Worm (Caenorhabditis elegans) whole organism, L2 larva: ENCODE results near the gene wrt-3.

Source experiments
- C34F6.9 ChIP-seq: fragments of 150-350 bp; optimal IDR thresholded peaks from 2 replicates; lab custom pipeline; 2014; ENCODE audit warnings: missing biosample characterization, missing genetic modification characterization
- F13H6.1 ChIP-seq: sonication (generic microtip); optimal IDR thresholded peaks from 2 replicates; lab custom pipeline; 2016; ENCODE audit warnings: missing genetic modification characterization, missing compliant biosample characterization
- R02D3.7 ChIP-seq: fragments of 150-350 bp; optimal IDR thresholded peaks from 2 replicates; lab custom pipeline; 2014; ENCODE audit warnings: missing biosample characterization, missing genetic modification characterization
- Y55F3AM.14 ChIP-seq: fragments of 200-800 bp; sonication (Bioruptor generic); optimal IDR thresholded peaks from 2 replicates; lab custom pipeline; 2018; ENCODE audit warnings: mild to moderate bottlenecking, missing genetic modification characterization, missing compliant biosample characterization
- ZK546.5 ChIP-seq: sonication (generic microtip); optimal IDR thresholded peaks from 2 replicates; lab custom pipeline; 2017; ENCODE audit warnings: missing biosample characterization, missing genetic modification characterization
- alr-1 ChIP-seq: fragments of 150-350 bp; optimal IDR thresholded peaks from 2 replicates; lab custom pipeline; 2014; ENCODE audit warnings: missing biosample characterization, missing genetic modification characterization
- aly-2 ChIP-seq: fragments of 150-350 bp; optimal IDR thresholded peaks from 2 replicates; lab custom pipeline; 2014; ENCODE audit warnings: missing biosample characterization, missing genetic modification characterization
- ama-1 ChIP-seq: fragments of 150-350 bp; optimal IDR thresholded peaks from 2 replicates; lab custom pipeline; 2018; ENCODE audit warnings: inconsistent platforms
- blmp-1 ChIP-seq: sonication (generic microtip); optimal IDR thresholded peaks from 2 replicates; lab custom pipeline; 2017; ENCODE audit warnings: missing genetic modification characterization, mild to moderate bottlenecking, missing compliant biosample characterization, antibody characterized with exemption, moderate library complexity; ENCODE audit not compliant: insufficient read depth
- ceh-16 ChIP-seq: fragments of 150-350 bp; optimal IDR thresholded peaks from 2 replicates; lab custom pipeline; 2014; ENCODE audit warnings: missing biosample characterization, missing genetic modification characterization
- ceh-82 ChIP-seq: fragments of 150-350 bp; optimal IDR thresholded peaks from 2 replicates; lab custom pipeline; 2014; ENCODE audit warnings: missing biosample characterization, missing genetic modification characterization
- crh-2 ChIP-seq: sonication (generic microtip); optimal IDR thresholded peaks from 2 replicates; lab custom pipeline; 2017; ENCODE audit warnings: missing biosample characterization, missing genetic modification characterization
- dmd-4 ChIP-seq: sonication (generic microtip); optimal IDR thresholded peaks from 2 replicates; lab custom pipeline; 2017; ENCODE audit warnings: missing biosample characterization, missing genetic modification characterization
- egl-27 ChIP-seq: sonication (generic microtip); optimal IDR thresholded peaks from 3 replicates; lab custom pipeline; 2017; ENCODE audit warnings: missing biosample characterization, missing genetic modification reagents, missing genetic modification characterization
- elt-1 ChIP-seq: fragments of 150-350 bp; optimal IDR thresholded peaks from 2 replicates; lab custom pipeline; 2014; ENCODE audit warnings: missing biosample characterization, missing genetic modification characterization
- elt-3 ChIP-seq: sonication (generic microtip); optimal IDR thresholded peaks from 2 replicates; lab custom pipeline; 2017; ENCODE audit warnings: missing biosample characterization, missing genetic modification characterization
- fos-1 ChIP-seq: fragments of 150-350 bp; optimal IDR thresholded peaks from 2 replicates; lab custom pipeline; 2014; ENCODE audit warnings: missing biosample characterization, missing genetic modification characterization
- gmeb-1 ChIP-seq: fragments of 150-350 bp; optimal IDR thresholded peaks from 2 replicates; lab custom pipeline; 2014; ENCODE audit warnings: missing biosample characterization, missing genetic modification characterization
- lin-11 ChIP-seq: fragments of 150-350 bp; sonication (generic microtip); optimal IDR thresholded peaks from 2 replicates; lab custom pipeline; 2014; ENCODE audit warnings: missing biosample characterization, missing genetic modification characterization, inconsistent platforms, mixed read lengths
- lin-13 ChIP-seq: fragments of 150-350 bp; optimal IDR thresholded peaks from 2 replicates; lab custom pipeline; 2014; ENCODE audit warnings: missing biosample characterization, missing genetic modification reagents, missing genetic modification characterization
- lin-39 ChIP-seq: fragments of 150-350 bp; optimal IDR thresholded peaks from 2 replicates; lab custom pipeline; 2014; ENCODE audit warnings: missing biosample characterization, missing genetic modification reagents, missing genetic modification characterization
- lsy-2 ChIP-seq, 2 experiments: fragments of 150-350 bp in 1 of 2; sonication (generic microtip) in 1 of 2; optimal IDR thresholded peaks; 2 replicates each; lab custom pipeline; 2014 to 2017; ENCODE audit warnings: missing biosample characterization in 2 of 2, missing genetic modification characterization in 2 of 2
- mab-5 ChIP-seq: fragments of 150-350 bp; optimal IDR thresholded peaks from 2 replicates; lab custom pipeline; 2014; ENCODE audit warnings: missing biosample characterization, missing genetic modification characterization
- mbf-1 ChIP-seq: sonication (generic microtip); optimal IDR thresholded peaks from 2 replicates; lab custom pipeline; 2017; ENCODE audit warnings: missing biosample characterization, missing genetic modification characterization
- mdl-1 ChIP-seq, 2 experiments: fragments of 150-350 bp in 1 of 2; sonication (generic microtip) in 1 of 2; optimal IDR thresholded peaks; 2 replicates each; lab custom pipeline; 2017; ENCODE audit warnings: missing biosample characterization in 2 of 2, missing genetic modification characterization in 2 of 2
- nhr-10 ChIP-seq: sonication (generic microtip); optimal IDR thresholded peaks from 2 replicates; lab custom pipeline; 2017; ENCODE audit warnings: missing biosample characterization, missing genetic modification characterization
- nhr-11 ChIP-seq: fragments of 150-350 bp; optimal IDR thresholded peaks from 2 replicates; lab custom pipeline; 2014; ENCODE audit warnings: missing biosample characterization, missing genetic modification characterization
- nhr-12 ChIP-seq: fragments of 150-350 bp; optimal IDR thresholded peaks from 2 replicates; lab custom pipeline; 2014; ENCODE audit warnings: missing biosample characterization, missing genetic modification characterization
- nhr-129 ChIP-seq: fragments of 150-350 bp; optimal IDR thresholded peaks from 2 replicates; lab custom pipeline; 2014; ENCODE audit warnings: missing biosample characterization, missing genetic modification characterization
- nhr-21 ChIP-seq: fragments of 150-350 bp; optimal IDR thresholded peaks from 2 replicates; lab custom pipeline; 2014; ENCODE audit warnings: missing biosample characterization, missing genetic modification characterization
- nhr-23 ChIP-seq: fragments of 150-350 bp; optimal IDR thresholded peaks from 2 replicates; lab custom pipeline; 2014; ENCODE audit warnings: missing biosample characterization, missing genetic modification reagents, missing genetic modification characterization
- nhr-237 ChIP-seq: fragments of 150-350 bp; optimal IDR thresholded peaks from 2 replicates; lab custom pipeline; 2014; ENCODE audit warnings: missing biosample characterization, missing genetic modification characterization
- nhr-25 ChIP-seq: fragments of 150-350 bp; sonication (generic microtip); optimal IDR thresholded peaks from 3 replicates; lab custom pipeline; 2014; ENCODE audit warnings: missing biosample characterization, missing genetic modification characterization
- nhr-6 ChIP-seq: fragments of 150-350 bp; optimal IDR thresholded peaks from 2 replicates; lab custom pipeline; 2014; ENCODE audit warnings: missing biosample characterization, missing genetic modification characterization
- nhr-77 ChIP-seq: fragments of 150-350 bp; optimal IDR thresholded peaks from 2 replicates; lab custom pipeline; 2014; ENCODE audit warnings: missing biosample characterization, missing genetic modification characterization
- peb-1 ChIP-seq: fragments of 150-350 bp; optimal IDR thresholded peaks from 2 replicates; lab custom pipeline; 2014; ENCODE audit warnings: missing biosample characterization, missing genetic modification characterization
- sem-4 ChIP-seq: fragments of 150-350 bp; optimal IDR thresholded peaks from 2 replicates; lab custom pipeline; 2014; ENCODE audit warnings: missing biosample characterization, missing genetic modification reagents, missing genetic modification characterization
- skn-1 ChIP-seq: sonication (generic microtip); optimal IDR thresholded peaks from 2 replicates; lab custom pipeline; 2017; ENCODE audit warnings: missing biosample characterization, missing genetic modification characterization
- sma-3 ChIP-seq: sonication (generic microtip); optimal IDR thresholded peaks from 2 replicates; lab custom pipeline; 2016; ENCODE audit warnings: missing genetic modification reagents, missing genetic modification characterization, missing compliant biosample characterization
- sma-9 ChIP-seq, 2 experiments: fragments of 150-350 bp in 1 of 2; sonication (generic microtip) in 1 of 2; optimal IDR thresholded peaks; 2 replicates each; lab custom pipeline; 2014 to 2016; ENCODE audit warnings: missing genetic modification characterization in 2 of 2, mild to moderate bottlenecking in 1 of 2, missing biosample characterization in 1 of 2, missing compliant biosample characterization in 1 of 2, missing genetic modification reagents in 1 of 2, moderate library complexity in 1 of 2
- snpc-4 ChIP-seq: fragments of 150-350 bp; optimal IDR thresholded peaks from 2 replicates; lab custom pipeline; 2014; ENCODE audit warnings: missing biosample characterization, missing genetic modification characterization
- unc-39 ChIP-seq: fragments of 150-350 bp; optimal IDR thresholded peaks from 2 replicates; lab custom pipeline; 2014; ENCODE audit warnings: missing biosample characterization, missing genetic modification characterization
- unc-55 ChIP-seq: fragments of 150-350 bp; sonication (generic microtip); optimal IDR thresholded peaks from 3 replicates; lab custom pipeline; 2014; ENCODE audit warnings: missing biosample characterization, missing genetic modification reagents, missing genetic modification characterization
- unc-62 ChIP-seq: fragments of 150-350 bp; optimal IDR thresholded peaks from 2 replicates; lab custom pipeline; 2014; ENCODE audit warnings: missing biosample characterization, missing genetic modification reagents, missing genetic modification characterization
- zag-1 ChIP-seq: fragments of 150-350 bp; optimal IDR thresholded peaks from 2 replicates; lab custom pipeline; 2014; ENCODE audit warnings: missing biosample characterization, missing genetic modification characterization
- ztf-1 ChIP-seq: fragments of 200-800 bp; sonication (Bioruptor generic); conservative IDR thresholded peaks from 2 replicates; pipeline ENCODE4 v1.3.6; 2022; ENCODE audit warnings: missing genetic modification characterization, missing compliant biosample characterization
- ztf-11 ChIP-seq: sonication (generic microtip); optimal IDR thresholded peaks from 2 replicates; lab custom pipeline; 2017; ENCODE audit warnings: missing biosample characterization, missing genetic modification characterization
- ztf-4 ChIP-seq: fragments of 150-350 bp; optimal IDR thresholded peaks from 2 replicates; lab custom pipeline; 2014; ENCODE audit warnings: missing biosample characterization, missing genetic modification characterization

Gene wrt-3

ce11 chrIV:9512836-9513235, 35.6 kb upstream of the wrt-3 start, which contains the start of gene C33A12.3:
Gene C33A12.3 (minus strand): TSS chrIV:9513002.
- TF ChIP-seq nhr-25 (no peak), nhr-129 (tag; lab: Kevin White, UChicago) (peak; percentile 13), snpc-4 (tag; lab: Kevin White, UChicago) (no peak), ztf-11 (tag; lab: Kevin White, UChicago) (no peak), gmeb-1 (no peak), nhr-237 (tag; lab: Kevin White, UChicago) (no peak)

ce11 chrIV:9511640-9512039, 34.4 kb upstream of the wrt-3 start:
- TF ChIP-seq sma-9 (GFP tag; optimal IDR thresholded peaks at IDR 0.05; lab: Kevin White, UChicago) (peak; percentile 18), sma-9 (tag; optimal IDR thresholded peaks at IDR 0.05; lab: Kevin White, UChicago) (no peak), unc-62 (GFP tag; lab: Kevin White, UChicago) (no peak)

DNA sequence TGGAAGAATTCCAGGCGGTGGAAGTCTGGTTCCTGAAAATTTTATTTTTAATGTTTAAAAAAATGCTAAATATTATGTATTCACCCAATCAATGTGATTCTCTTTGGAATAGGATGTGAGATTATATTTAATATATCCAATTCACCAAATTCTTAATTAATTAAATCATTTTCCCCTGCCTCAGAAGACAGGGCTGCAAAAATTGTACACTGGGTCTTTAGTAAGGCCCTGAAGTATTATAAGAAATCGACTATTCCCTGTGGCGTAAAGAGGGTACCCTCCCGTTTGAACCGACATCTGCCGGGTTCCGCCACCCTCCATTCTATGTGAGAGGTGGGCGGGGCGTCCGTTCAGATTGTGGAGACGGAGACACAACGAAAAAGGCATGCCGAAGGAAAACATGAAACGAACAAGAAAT, 34.0 kb upstream of the wrt-3 start:
- TF ChIP-seq sma-9 (GFP tag; optimal IDR thresholded peaks at IDR 0.05; lab: Kevin White, UChicago) (peak; percentile 87), sma-9 (tag; optimal IDR thresholded peaks at IDR 0.05; lab: Kevin White, UChicago) (no peak), ama-1 (lab: Kevin White, UChicago) (peak; percentile 91), snpc-4 (tag; lab: Kevin White, UChicago) (peak; percentile 99), elt-1 (tag; lab: Kevin White, UChicago) (no peak), nhr-21 (tag; lab: Kevin White, UChicago) (peak; percentile 86), zag-1 (tag; lab: Kevin White, UChicago) (peak; percentile 47), skn-1 (tag; lab: Kevin White, UChicago) (no peak), dmd-4 (tag; lab: Kevin White, UChicago) (no peak), ztf-1 (GFP tag; lab: Robert Waterston, UW) (no peak), lin-13 (GFP tag; lab: Kevin White, UChicago) (peak; percentile 81), mbf-1 (tag; lab: Kevin White, UChicago) (no peak), gmeb-1 (peak; percentile 64), ceh-82 (no peak), nhr-10 (no peak), blmp-1 (tag; lab: Kevin White, UChicago) (peak; percentile 33), nhr-6 (tag; lab: Kevin White, UChicago) (peak; percentile 44), mab-5 (tag; lab: Kevin White, UChicago) (peak; percentile 10), nhr-25 (peak; percentile 81), ztf-11 (tag; lab: Kevin White, UChicago) (peak; percentile 18), nhr-129 (tag; lab: Kevin White, UChicago) (peak; percentile 71), unc-55 (GFP tag; lab: Kevin White, UChicago) (peak; percentile 79), lsy-2 (tag; optimal IDR thresholded peaks at IDR 0.05; lab: Kevin White, UChicago) (peak; percentile 62 to 85), ceh-16 (tag; lab: Kevin White, UChicago) (peak; percentile 88), fos-1 (tag; lab: Kevin White, UChicago) (peak; percentile 25), Y55F3AM.14 (GFP tag; lab: Kevin White, UChicago) (peak; percentile 35), unc-62 (GFP tag; lab: Kevin White, UChicago) (no peak), mdl-1 (tag; optimal IDR thresholded peaks at IDR 0.05; lab: Kevin White, UChicago) (peak; percentile 60 to 68), nhr-12 (tag; lab: Kevin White, UChicago) (no peak), ztf-4 (peak; percentile 66), lin-11 (peak; percentile 70), sma-3 (GFP tag; lab: Kevin White, UChicago) (peak; percentile 78), nhr-237 (tag; lab: Kevin White, UChicago) (no peak), nhr-11 (tag; lab: Kevin White, UChicago) (no peak), aly-2 (tag; lab: Kevin White, UChicago) (no peak), R02D3.7 (peak; percentile 38), lin-39 (tag; lab: Kevin White, UChicago) (no peak), nhr-77 (peak; percentile 1), peb-1 (peak; percentile 34), crh-2 (tag; lab: Kevin White, UChicago) (peak; percentile 85), sem-4 (tag; lab: Kevin White, UChicago) (peak; percentile 62), nhr-23 (tag; lab: Kevin White, UChicago) (no peak), elt-3 (no peak), egl-27 (tag; lab: Kevin White, UChicago) (peak; percentile 67), F13H6.1 (tag; lab: Kevin White, UChicago) (peak; percentile 74), unc-39 (tag; lab: Kevin White, UChicago) (no peak), ZK546.5 (tag; lab: Kevin White, UChicago) (peak; percentile 18), alr-1 (no peak), C34F6.9 (tag; lab: Kevin White, UChicago) (peak; percentile 59)
